Worm (Caenorhabditis elegans): Measurements from ENCODE around the gene Y54G2A.28.

- TF ChIP-seq fos-1 (tag; optimal IDR thresholded peaks at IDR 0.05) (no peak), snpc-4 (tag; optimal IDR thresholded peaks at IDR 0.05) (no peak), nhr-12 (tag; optimal IDR thresholded peaks at IDR 0.05) (no peak), R02D3.7 (tag; optimal IDR thresholded peaks at IDR 0.05) (no peak), nhr-25 (tag; optimal IDR thresholded peaks at IDR 0.05) (peak; percentile 53), C34F6.9 (tag; optimal IDR thresholded peaks at IDR 0.05) (no peak), mdl-1 (tag; optimal IDR thresholded peaks at IDR 0.05) (no peak)
Measured at ce11 chrIV:3014610-3015009, 2.4 kb upstream of the Y54G2A.28 start.

Measured in whole organism, L2 larva.